Worm (Caenorhabditis elegans): ENCODE data around the gene fkh-7.

Gene fkh-7

DNA sequence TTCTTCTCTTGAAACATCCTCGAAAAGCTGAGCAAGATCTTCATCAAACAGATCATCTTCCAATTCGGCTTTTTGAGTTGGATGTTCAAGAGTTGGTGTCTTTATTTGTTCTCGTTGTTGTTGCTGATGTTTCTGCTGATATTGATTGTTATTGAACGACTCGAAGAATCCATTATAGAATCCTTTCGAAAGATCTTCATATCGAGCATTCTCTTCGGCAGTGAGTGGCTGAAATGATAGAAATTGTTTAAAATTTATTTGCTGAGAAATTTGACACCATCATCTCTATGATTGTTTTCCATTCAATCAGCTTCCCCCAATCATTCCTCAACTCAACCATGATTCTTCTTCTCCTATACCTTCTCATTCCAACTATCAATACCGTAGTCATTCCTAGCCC lies 69.2 kb downstream of the fkh-7 start, which contains the start of gene clec-178:
TSS of gene clec-178 (plus strand) at position 301 of the 400 bp plus-strand sequence.
- TF ChIP-seq aha-1 (tag) = peak; percentile 63
- TF ChIP-seq zip-2 (tag; optimal IDR thresholded peaks at IDR 0.05) = no peak

- TF ChIP-seq pqm-1 (tag; optimal IDR thresholded peaks at IDR 0.05) (peak; percentile 55), nhr-48 (tag; optimal IDR thresholded peaks at IDR 0.05) (peak; percentile 51), mxl-3 (GFP tag; optimal IDR thresholded peaks at IDR 0.05) (peak; percentile 19), tra-1 (GFP tag; IDR thresholded peaks at IDR 0.05) (no peak), hlh-11 (tag; optimal IDR thresholded peaks at IDR 0.05) (peak; percentile 78), nhr-102 (tag; optimal IDR thresholded peaks at IDR 0.05) (peak; percentile 9), egl-43 (GFP tag; IDR thresholded peaks at IDR 0.05) (no peak), spr-3 (GFP tag; optimal IDR thresholded peaks at IDR 0.05) (no peak), daf-16 (GFP tag; optimal IDR thresholded peaks at IDR 0.05) (no peak), daf-16 (tag; optimal IDR thresholded peaks at IDR 0.05) (peak; percentile 67), pha-4 (GFP tag; IDR thresholded peaks at IDR 0.05) (peak; percentile 12; the same call in 1 of the 2 replicates), pha-4 (tag; optimal IDR thresholded peaks at IDR 0.05) (no peak), nhr-77 (tag; optimal IDR thresholded peaks at IDR 0.05) (peak; percentile 33), dmd-6 (GFP tag; IDR thresholded peaks at IDR 0.05) (peak; percentile 94), nhr-25 (tag; optimal IDR thresholded peaks at IDR 0.05; ENCODE audit: borderline replicate concordance, insufficient read depth) (no peak), nhr-28 (tag; optimal IDR thresholded peaks at IDR 0.05) (peak; percentile 11), ceh-44 (GFP tag; IDR thresholded peaks at IDR 0.05) (no peak), lin-1 (GFP tag; IDR thresholded peaks at IDR 0.05) (0 out of 2 replicates have a peak, but pooled peaks have one; percentile 39), dve-1 (tag; optimal IDR thresholded peaks at IDR 0.05; ENCODE audit: insufficient read depth) (peak; percentile 68), hif-1 (tag; optimal IDR thresholded peaks at IDR 0.05) (peak in 1 of 2 experiments; percentile 34)
Measured at ce11 chrIV:5654203-5654602, 69.7 kb downstream of the fkh-7 start.

DNA sequence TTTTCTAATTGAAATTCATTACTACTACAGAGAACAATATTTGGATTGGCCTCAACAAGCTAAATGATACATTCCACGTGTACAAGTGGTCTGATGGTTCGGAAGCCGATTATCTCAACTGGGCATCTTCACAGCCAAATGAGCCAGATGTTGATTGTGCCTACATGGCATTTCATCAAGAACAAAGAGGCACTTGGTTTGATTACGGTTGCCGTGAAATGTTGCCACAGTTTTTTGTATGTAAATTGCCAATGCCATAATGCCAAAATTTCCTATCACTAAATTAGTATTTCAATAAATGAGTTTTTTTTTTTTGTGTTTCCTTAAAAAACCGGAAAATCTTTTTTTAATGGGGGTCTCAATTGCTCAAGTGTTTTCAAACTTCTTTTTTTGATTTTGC lies 70.2 kb downstream of the fkh-7 start:
- TF ChIP-seq sdz-12 (GFP tag; optimal IDR thresholded peaks at IDR 0.05) (no peak), unc-62 (GFP tag; optimal IDR thresholded peaks at IDR 0.05 in 1 of 2) (peak in 1 of 2 experiments; percentile 95), unc-62 (tag; optimal IDR thresholded peaks at IDR 0.05) (no peak), mxl-2 (GFP tag; conservative IDR thresholded peaks at IDR 0.05) (no peak), hif-1 (tag; optimal IDR thresholded peaks at IDR 0.05) (no peak), F44E2.7 (GFP tag; IDR thresholded peaks at IDR 0.05) (no peak), spr-3 (GFP tag; optimal IDR thresholded peaks at IDR 0.05) (no peak), pha-4 (GFP tag; IDR thresholded peaks at IDR 0.05) (no peak), pha-4 (tag; optimal IDR thresholded peaks at IDR 0.05) (no peak)

DNA sequence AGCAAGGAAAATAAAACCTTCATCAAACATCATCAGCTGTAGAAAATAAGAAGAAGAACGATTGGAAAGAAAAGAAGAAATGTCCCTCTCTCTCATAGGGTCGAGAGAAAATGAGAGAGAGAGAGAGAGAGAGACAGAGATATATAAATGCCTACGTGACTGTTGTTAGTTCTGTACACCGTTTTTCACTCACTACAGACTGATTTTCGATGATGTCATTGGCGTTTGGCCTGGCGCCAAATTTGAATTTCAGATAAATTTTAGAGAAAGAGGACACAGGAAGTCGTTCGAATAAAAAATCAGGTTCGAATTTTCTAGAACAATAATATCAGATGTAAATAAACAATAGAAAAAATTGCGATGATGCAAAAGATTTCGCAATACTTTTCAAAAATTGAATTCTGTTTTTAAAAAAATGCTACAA lies 71.5 kb downstream of the fkh-7 start:
- TF ChIP-seq vab-7 (GFP tag; IDR thresholded peaks at IDR 0.05) = no peak
- TF ChIP-seq ceh-20 (GFP tag; IDR thresholded peaks at IDR 0.05) = no peak
- peak; percentile 81 for TF ChIP-seq dve-1 (tag; optimal IDR thresholded peaks at IDR 0.05; ENCODE audit: insufficient read depth)
- no peak for TF ChIP-seq daf-16 (GFP tag; optimal IDR thresholded peaks at IDR 0.05)
- TF ChIP-seq daf-16 (tag; optimal IDR thresholded peaks at IDR 0.05) = peak; percentile 30
- peak; percentile 29 for TF ChIP-seq rbr-2 (tag; optimal IDR thresholded peaks at IDR 0.05)
- peak; percentile 44 for TF ChIP-seq T26A8.4 (GFP tag; IDR thresholded peaks at IDR 0.05)
- TF ChIP-seq nhr-76 (tag; optimal IDR thresholded peaks at IDR 0.05) = no peak
- 0 out of 2 replicates have a peak, but pooled peaks have one; percentile 25 for TF ChIP-seq lin-38 (GFP tag; IDR thresholded peaks at IDR 0.05)
- no peak for TF ChIP-seq ceh-32 (tag; optimal IDR thresholded peaks at IDR 0.05; ENCODE audit: poor library complexity)
- TF ChIP-seq ceh-62 (tag; optimal IDR thresholded peaks at IDR 0.05) = no peak
- TF ChIP-seq F26F4.8 (GFP tag; conservative IDR thresholded peaks at IDR 0.05) = no peak
- TF ChIP-seq dpl-1 (GFP tag; optimal IDR thresholded peaks at IDR 0.05) = peak; percentile 83
- peak; percentile 63; the same call in 1 of the 2 replicates for TF ChIP-seq pha-4 (GFP tag; IDR thresholded peaks at IDR 0.05)
- no peak for TF ChIP-seq pha-4 (tag; optimal IDR thresholded peaks at IDR 0.05)
- TF ChIP-seq F37D6.2 (tag; optimal IDR thresholded peaks at IDR 0.05) = no peak
- no peak for TF ChIP-seq D1046.2 (GFP tag; IDR thresholded peaks at IDR 0.05)
- TF ChIP-seq F44E2.7 (GFP tag; IDR thresholded peaks at IDR 0.05) = no peak
- no peak for TF ChIP-seq ces-1 (GFP tag; optimal IDR thresholded peaks at IDR 0.05)
- TF ChIP-seq aha-1 (tag) = peak; percentile 100
- peak in 1 of 2 experiments; percentile 59 for TF ChIP-seq lsy-2 (tag; optimal IDR thresholded peaks at IDR 0.05)
- no peak for TF ChIP-seq sdz-12 (GFP tag; optimal IDR thresholded peaks at IDR 0.05)
- no peak for TF ChIP-seq F10B5.3 (tag; optimal IDR thresholded peaks at IDR 0.05)
- peak; percentile 55 for TF ChIP-seq hmg-1.1 (GFP tag; IDR thresholded peaks at IDR 0.05)
- TF ChIP-seq lin-1 (GFP tag; IDR thresholded peaks at IDR 0.05) = no peak
- peak; percentile 43; the same call in 1 of the 2 replicates for TF ChIP-seq Y75B8A.6 (GFP tag; IDR thresholded peaks at IDR 0.05)

All from whole organism, L4 larva.